Comparison of ENCODE assay signal across 1 fruit fly cellular context in genomic region chr2L:21370886-21371285, dm6.
TF ChIP-seq lines count a peak whose summit lies in the region.

CG8665 (plus strand) TSS chr2L:21371227.

TF ChIP-seq in whole organism, embryonic, 481 proteins besides CTCF, POLR2A, EP300 and RAD21 (continued from another document and continues in another):
- TF ChIP-seq Hr51 (GFP tag; optimal IDR thresholded peaks at IDR 0.05; lab: Kevin White, UChicago): peak in 1 of 2 experiments; percentile 0
- peak; percentile 62 for TF ChIP-seq CG34376 (GFP tag; optimal IDR thresholded peaks at IDR 0.05; lab: Kevin White, UChicago)
- no peak; the same call in 1 of the 2 replicates for TF ChIP-seq vvl (GFP tag; IDR thresholded peaks at IDR 0.05; lab: Robert Waterston, UW)
- TF ChIP-seq schlank (tag; optimal IDR thresholded peaks at IDR 0.05; lab: Kevin White, UChicago): peak; percentile 24
- no peak for TF ChIP-seq CG30020 (tag; optimal IDR thresholded peaks at IDR 0.05; lab: Kevin White, UChicago)
- TF ChIP-seq CG2202 (tag; optimal IDR thresholded peaks at IDR 0.05; lab: Kevin White, UChicago): no peak
- no peak for TF ChIP-seq fru (optimal IDR thresholded peaks at IDR 0.05; lab: Kevin White, UChicago)
- TF ChIP-seq peb (GFP tag; IDR thresholded peaks at IDR 0.05; lab: Robert Waterston, UW): no peak
- no peak for TF ChIP-seq CG12942 (GFP tag; optimal IDR thresholded peaks at IDR 0.05; lab: Kevin White, UChicago)
- peak; percentile 70 for TF ChIP-seq CG13624 (GFP tag; optimal IDR thresholded peaks at IDR 0.05; lab: Kevin White, UChicago)
- no peak for TF ChIP-seq CG13894 (tag; optimal IDR thresholded peaks at IDR 0.05; lab: Kevin White, UChicago)
- no peak for TF ChIP-seq CG12299 (tag; optimal IDR thresholded peaks at IDR 0.05; lab: Kevin White, UChicago)
- TF ChIP-seq CG6272 (GFP tag; IDR thresholded peaks at IDR 0.05; lab: Robert Waterston, UW): no peak
- no peak for TF ChIP-seq Opbp (GFP tag; IDR thresholded peaks at IDR 0.05; lab: Robert Waterston, UW; ENCODE audit: partially characterized antibody)
- no peak for TF ChIP-seq cato (GFP tag; optimal IDR thresholded peaks at IDR 0.05; lab: Kevin White, UChicago; ENCODE audit: borderline replicate concordance)
- TF ChIP-seq BEAF-32 (GFP tag; optimal IDR thresholded peaks at IDR 0.05; lab: Kevin White, UChicago): no peak
- no peak for TF ChIP-seq so (GFP tag; IDR thresholded peaks at IDR 0.05; lab: Robert Waterston, UW)
- no peak for TF ChIP-seq Scr (GFP tag; IDR thresholded peaks at IDR 0.05; lab: Robert Waterston, UW; ENCODE audit: partially characterized antibody)
- no peak for TF ChIP-seq Ets97D (GFP tag; optimal IDR thresholded peaks at IDR 0.05; lab: Kevin White, UChicago)
- no peak for TF ChIP-seq CG8290 (GFP tag; optimal IDR thresholded peaks at IDR 0.05; lab: Kevin White, UChicago)
- TF ChIP-seq CG8290 (tag; optimal IDR thresholded peaks at IDR 0.05; lab: Kevin White, UChicago): peak in 1 of 2 experiments; percentile 69
- peak; percentile 48 for TF ChIP-seq Ptx1 (GFP tag; IDR thresholded peaks at IDR 0.05; lab: Robert Waterston, UW)
- TF ChIP-seq CG9932 (GFP tag; IDR thresholded peaks at IDR 0.05; lab: Robert Waterston, UW): no peak; the same call in 1 of the 2 replicates
- TF ChIP-seq CG9876 (GFP tag; optimal IDR thresholded peaks at IDR 0.05; lab: Kevin White, UChicago): no peak
- no peak for TF ChIP-seq CG1024 (GFP tag; IDR thresholded peaks at IDR 0.05; lab: Robert Waterston, UW)
- TF ChIP-seq maf-S (GFP tag; optimal IDR thresholded peaks at IDR 0.05; lab: Kevin White, UChicago): no peak
- TF ChIP-seq CHES-1-like (GFP tag; optimal IDR thresholded peaks at IDR 0.05; lab: Kevin White, UChicago): no peak
- 0 out of 2 replicates have a peak, but pooled peaks have one; percentile 10 for TF ChIP-seq cas (GFP tag; IDR thresholded peaks at IDR 0.05; lab: Robert Waterston, UW)
- TF ChIP-seq CG10654 (GFP tag; optimal IDR thresholded peaks at IDR 0.05; lab: Kevin White, UChicago): no peak
- TF ChIP-seq az2 (GFP tag; optimal IDR thresholded peaks at IDR 0.05; lab: Kevin White, UChicago): peak; percentile 31
- TF ChIP-seq CG17612 (GFP tag; IDR thresholded peaks at IDR 0.05; lab: Robert Waterston, UW): no peak
- no peak for TF ChIP-seq CrebB (tag; optimal IDR thresholded peaks at IDR 0.05; lab: Kevin White, UChicago)
- peak; percentile 38 for TF ChIP-seq CG12219 (GFP tag; optimal IDR thresholded peaks at IDR 0.05; lab: Kevin White, UChicago)
- peak; percentile 49 for TF ChIP-seq CG10274 (GFP tag; optimal IDR thresholded peaks at IDR 0.05; lab: Kevin White, UChicago)
- no peak for TF ChIP-seq btn (GFP tag; optimal IDR thresholded peaks at IDR 0.05; lab: Kevin White, UChicago)
- no peak for TF ChIP-seq Dad (GFP tag; optimal IDR thresholded peaks at IDR 0.05; lab: Kevin White, UChicago)
- TF ChIP-seq CG6254 (GFP tag; optimal IDR thresholded peaks at IDR 0.05; lab: Kevin White, UChicago): no peak
- no peak for TF ChIP-seq D (optimal IDR thresholded peaks at IDR 0.05; lab: Kevin White, UChicago)
- TF ChIP-seq D (GFP tag; optimal IDR thresholded peaks at IDR 0.05; lab: Kevin White, UChicago): no peak
- no peak for TF ChIP-seq CG6175 (GFP tag; IDR thresholded peaks at IDR 0.05; lab: Robert Waterston, UW)
- no peak for TF ChIP-seq Atf3 (GFP tag; optimal IDR thresholded peaks at IDR 0.05; lab: Kevin White, UChicago)
- no peak for TF ChIP-seq chinmo (GFP tag; IDR thresholded peaks at IDR 0.05; lab: Robert Waterston, UW; ENCODE audit: partially characterized antibody)
- no peak for TF ChIP-seq CG12744 (GFP tag; optimal IDR thresholded peaks at IDR 0.05; lab: Kevin White, UChicago)
- peak; percentile 28 for TF ChIP-seq CG9727 (GFP tag; optimal IDR thresholded peaks at IDR 0.05; lab: Kevin White, UChicago)
- TF ChIP-seq prd (optimal IDR thresholded peaks at IDR 0.05; lab: Kevin White, UChicago): no peak
- no peak for TF ChIP-seq prd (GFP tag; IDR thresholded peaks at IDR 0.05; lab: Robert Waterston, UW)
- no peak for TF ChIP-seq odd (GFP tag; optimal IDR thresholded peaks at IDR 0.05; lab: Kevin White, UChicago)
- no peak for TF ChIP-seq CG5180 (GFP tag; optimal IDR thresholded peaks at IDR 0.05; lab: Kevin White, UChicago)
- no peak for TF ChIP-seq CG17186 (GFP tag; optimal IDR thresholded peaks at IDR 0.05; lab: Kevin White, UChicago)
- TF ChIP-seq vfl (GFP tag; optimal IDR thresholded peaks at IDR 0.05; lab: Kevin White, UChicago): no peak
- TF ChIP-seq croc (GFP tag; conservative IDR thresholded peaks at IDR 0.05; lab: Robert Waterston, UW): no peak
- TF ChIP-seq Mrtf (GFP tag; IDR thresholded peaks at IDR 0.05; lab: Robert Waterston, UW): no peak
- TF ChIP-seq scrt (GFP tag; optimal IDR thresholded peaks at IDR 0.05; lab: Kevin White, UChicago): peak; percentile 35
- no peak for TF ChIP-seq Antp (GFP tag; optimal IDR thresholded peaks at IDR 0.05; lab: Kevin White, UChicago)
- TF ChIP-seq bowl (GFP tag; IDR thresholded peaks at IDR 0.05; lab: Robert Waterston, UW): no peak
- TF ChIP-seq tna (GFP tag; IDR thresholded peaks at IDR 0.05; lab: Robert Waterston, UW; ENCODE audit: partially characterized antibody): no peak
- TF ChIP-seq ERR (GFP tag; optimal IDR thresholded peaks at IDR 0.05; lab: Kevin White, UChicago): peak; percentile 7
- TF ChIP-seq CG11085 (GFP tag; IDR thresholded peaks at IDR 0.05; lab: Robert Waterston, UW): no peak
- no peak for TF ChIP-seq CG8359 (GFP tag; optimal IDR thresholded peaks at IDR 0.05; lab: Kevin White, UChicago; ENCODE audit: borderline replicate concordance)
- TF ChIP-seq gce (GFP tag; IDR thresholded peaks at IDR 0.05; lab: Robert Waterston, UW): no peak
- no peak for TF ChIP-seq kni (GFP tag; optimal IDR thresholded peaks at IDR 0.05; lab: Kevin White, UChicago)
- TF ChIP-seq CG13775 (GFP tag; optimal IDR thresholded peaks at IDR 0.05; lab: Kevin White, UChicago): no peak
- no peak for TF ChIP-seq Ssrp (tag; optimal IDR thresholded peaks at IDR 0.05; lab: Kevin White, UChicago)
- no peak for TF ChIP-seq sr (GFP tag; IDR thresholded peaks at IDR 0.05; lab: Robert Waterston, UW)
- no peak for TF ChIP-seq zen2 (GFP tag; IDR thresholded peaks at IDR 0.05; lab: Robert Waterston, UW; ENCODE audit: partially characterized antibody)
- no peak for TF ChIP-seq HLH4C (GFP tag; IDR thresholded peaks at IDR 0.05; lab: Robert Waterston, UW; ENCODE audit: partially characterized antibody)
- TF ChIP-seq org-1 (GFP tag; optimal IDR thresholded peaks at IDR 0.05; lab: Kevin White, UChicago): no peak
- no peak for TF ChIP-seq Trl (optimal IDR thresholded peaks at IDR 0.05; lab: Kevin White, UChicago)
- no peak for TF ChIP-seq Trl (GFP tag; optimal IDR thresholded peaks at IDR 0.05; lab: Kevin White, UChicago)
- TF ChIP-seq dm (GFP tag; optimal IDR thresholded peaks at IDR 0.05; lab: Kevin White, UChicago): no peak
- peak; percentile 68 for TF ChIP-seq CG2678 (tag; optimal IDR thresholded peaks at IDR 0.05; lab: Kevin White, UChicago)
- TF ChIP-seq Hr78 (GFP tag; optimal IDR thresholded peaks at IDR 0.05; lab: Kevin White, UChicago): no peak
- TF ChIP-seq CG11456 (GFP tag; IDR thresholded peaks at IDR 0.05; lab: Robert Waterston, UW): peak; percentile 65; the same call in 1 of the 3 replicates
- peak; percentile 23 for TF ChIP-seq Side (GFP tag; optimal IDR thresholded peaks at IDR 0.05; lab: Kevin White, UChicago)
- TF ChIP-seq pan (optimal IDR thresholded peaks at IDR 0.05; lab: Kevin White, UChicago): no peak
- TF ChIP-seq pan (GFP tag; optimal IDR thresholded peaks at IDR 0.05 in 1 of 2, IDR thresholded peaks at IDR 0.05 in 1 of 2): no peak
- TF ChIP-seq CG15073 (GFP tag; optimal IDR thresholded peaks at IDR 0.05; lab: Kevin White, UChicago): no peak
- TF ChIP-seq caup (GFP tag; optimal IDR thresholded peaks at IDR 0.05; lab: Kevin White, UChicago; ENCODE audit: severe bottlenecking): peak; percentile 38
- no peak for TF ChIP-seq phol (tag; optimal IDR thresholded peaks at IDR 0.05; lab: Kevin White, UChicago)
- TF ChIP-seq ara (GFP tag; IDR thresholded peaks at IDR 0.05; lab: Robert Waterston, UW): no peak
- no peak for TF ChIP-seq wor (GFP tag; IDR thresholded peaks at IDR 0.05; lab: Robert Waterston, UW)
- no peak for TF ChIP-seq luna (GFP tag; optimal IDR thresholded peaks at IDR 0.05; lab: Kevin White, UChicago)
- TF ChIP-seq Xbp1 (GFP tag; optimal IDR thresholded peaks at IDR 0.05; lab: Kevin White, UChicago): peak; percentile 41
- TF ChIP-seq disco-r (GFP tag; optimal IDR thresholded peaks at IDR 0.05; lab: Kevin White, UChicago): no peak
- no peak for TF ChIP-seq corto (GFP tag; optimal IDR thresholded peaks at IDR 0.05; lab: Kevin White, UChicago)
- TF ChIP-seq Hand (GFP tag; optimal IDR thresholded peaks at IDR 0.05; lab: Kevin White, UChicago): peak; percentile 24
- no peak for TF ChIP-seq sc (optimal IDR thresholded peaks at IDR 0.05; lab: Kevin White, UChicago)
- no peak for TF ChIP-seq sc (GFP tag; optimal IDR thresholded peaks at IDR 0.05; lab: Kevin White, UChicago)
- no peak for TF ChIP-seq CG10979 (tag; optimal IDR thresholded peaks at IDR 0.05; lab: Kevin White, UChicago)
- TF ChIP-seq TFAM (GFP tag; optimal IDR thresholded peaks at IDR 0.05; lab: Kevin White, UChicago): no peak
- peak; percentile 58 for TF ChIP-seq CG11504 (tag; optimal IDR thresholded peaks at IDR 0.05; lab: Kevin White, UChicago)
- no peak for TF ChIP-seq pita (GFP tag; optimal IDR thresholded peaks at IDR 0.05; lab: Kevin White, UChicago)
- TF ChIP-seq lilli (GFP tag; optimal IDR thresholded peaks at IDR 0.05; lab: Kevin White, UChicago): peak; percentile 65
- no peak for TF ChIP-seq Dref (GFP tag; IDR thresholded peaks at IDR 0.05; lab: Robert Waterston, UW)
- no peak for TF ChIP-seq CG10959 (GFP tag; IDR thresholded peaks at IDR 0.05; lab: Robert Waterston, UW)
- no peak for TF ChIP-seq CG13123 (GFP tag; optimal IDR thresholded peaks at IDR 0.05; lab: Kevin White, UChicago)
- no peak for TF ChIP-seq CG34224 (GFP tag; IDR thresholded peaks at IDR 0.05; lab: Robert Waterston, UW; ENCODE audit: partially characterized antibody)
- TF ChIP-seq nmo (GFP tag; optimal IDR thresholded peaks at IDR 0.05; lab: Kevin White, UChicago): peak; percentile 30
- no peak for TF ChIP-seq Fer1 (GFP tag; optimal IDR thresholded peaks at IDR 0.05; lab: Kevin White, UChicago)
- no peak for TF ChIP-seq inv (GFP tag; IDR thresholded peaks at IDR 0.05; lab: Robert Waterston, UW; ENCODE audit: partially characterized antibody)
- TF ChIP-seq CG32767 (GFP tag; IDR thresholded peaks at IDR 0.05; lab: Robert Waterston, UW): no peak
- TF ChIP-seq CG3838 (GFP tag; optimal IDR thresholded peaks at IDR 0.05; lab: Kevin White, UChicago): no peak
- peak; percentile 11 for TF ChIP-seq Myb (GFP tag; optimal IDR thresholded peaks at IDR 0.05; lab: Kevin White, UChicago)
- no peak for TF ChIP-seq p53 (GFP tag; optimal IDR thresholded peaks at IDR 0.05; lab: Kevin White, UChicago)
- no peak for TF ChIP-seq hbn (GFP tag; IDR thresholded peaks at IDR 0.05; lab: Robert Waterston, UW; ENCODE audit: partially characterized antibody)
- no peak for TF ChIP-seq sim (GFP tag; IDR thresholded peaks at IDR 0.05; lab: Robert Waterston, UW)
- peak; percentile 65 for TF ChIP-seq mirr (GFP tag; optimal IDR thresholded peaks at IDR 0.05; lab: Kevin White, UChicago)
- TF ChIP-seq Sox102F (GFP tag; optimal IDR thresholded peaks at IDR 0.05; lab: Kevin White, UChicago): peak; percentile 44
- no peak for TF ChIP-seq CG3407 (GFP tag; optimal IDR thresholded peaks at IDR 0.05; lab: Kevin White, UChicago)
- TF ChIP-seq ash1 (GFP tag; optimal IDR thresholded peaks at IDR 0.05; lab: Kevin White, UChicago): no peak
- TF ChIP-seq C15 (GFP tag; IDR thresholded peaks at IDR 0.05; lab: Robert Waterston, UW): no peak
- TF ChIP-seq D19B (GFP tag; optimal IDR thresholded peaks at IDR 0.05; lab: Kevin White, UChicago): no peak
- no peak for TF ChIP-seq ham (GFP tag; IDR thresholded peaks at IDR 0.05; lab: Robert Waterston, UW)
- peak; percentile 16 for TF ChIP-seq CG1647 (GFP tag; optimal IDR thresholded peaks at IDR 0.05; lab: Kevin White, UChicago)
- TF ChIP-seq HmgZ (tag; optimal IDR thresholded peaks at IDR 0.05; lab: Kevin White, UChicago): peak; percentile 76
- no peak for TF ChIP-seq MTF-1 (GFP tag; optimal IDR thresholded peaks at IDR 0.05; lab: Kevin White, UChicago; ENCODE audit: borderline replicate concordance)
- peak; percentile 57; the same call in 2 of the 3 replicates for TF ChIP-seq ken (GFP tag; IDR thresholded peaks at IDR 0.05; lab: Robert Waterston, UW)
- no peak for TF ChIP-seq yki (optimal IDR thresholded peaks at IDR 0.05; lab: Kevin White, UChicago)
- TF ChIP-seq CG8281 (tag; optimal IDR thresholded peaks at IDR 0.05; lab: Kevin White, UChicago): no peak
- TF ChIP-seq sens (GFP tag; lab: Kevin White, UChicago): peak; percentile 77
- TF ChIP-seq her (GFP tag; optimal IDR thresholded peaks at IDR 0.05; lab: Kevin White, UChicago): peak; percentile 24
- peak; percentile 45 for TF ChIP-seq cwo (GFP tag; optimal IDR thresholded peaks at IDR 0.05; lab: Kevin White, UChicago)
- TF ChIP-seq da (GFP tag; optimal IDR thresholded peaks at IDR 0.05; lab: Kevin White, UChicago): no peak
- TF ChIP-seq CG4328 (GFP tag; optimal IDR thresholded peaks at IDR 0.05; lab: Kevin White, UChicago): no peak
- no peak for TF ChIP-seq crp (GFP tag; optimal IDR thresholded peaks at IDR 0.05; lab: Kevin White, UChicago)
- peak; percentile 15 for TF ChIP-seq CG15601 (tag; optimal IDR thresholded peaks at IDR 0.05; lab: Kevin White, UChicago)
- TF ChIP-seq CG4854 (GFP tag; optimal IDR thresholded peaks at IDR 0.05; lab: Kevin White, UChicago): no peak
- no peak for TF ChIP-seq CG18262 (tag; optimal IDR thresholded peaks at IDR 0.05; lab: Kevin White, UChicago)
- TF ChIP-seq CG7357 (GFP tag; IDR thresholded peaks at IDR 0.05; lab: Robert Waterston, UW): no peak
- TF ChIP-seq Six4 (GFP tag; optimal IDR thresholded peaks at IDR 0.05; lab: Kevin White, UChicago): no peak
- no peak for TF ChIP-seq Hr39 (optimal IDR thresholded peaks at IDR 0.05; lab: Kevin White, UChicago)
- TF ChIP-seq Optix (GFP tag; IDR thresholded peaks at IDR 0.05; lab: Robert Waterston, UW): no peak
- no peak for TF ChIP-seq dimm (GFP tag; IDR thresholded peaks at IDR 0.05; lab: Robert Waterston, UW)
- TF ChIP-seq sqz (GFP tag; optimal IDR thresholded peaks at IDR 0.05; lab: Kevin White, UChicago): no peak
- no peak for TF ChIP-seq CG14710 (tag; optimal IDR thresholded peaks at IDR 0.05; lab: Kevin White, UChicago)
- no peak for TF ChIP-seq run (tag; optimal IDR thresholded peaks at IDR 0.05; lab: Kevin White, UChicago)
- TF ChIP-seq cad (GFP tag; optimal IDR thresholded peaks at IDR 0.05; lab: Kevin White, UChicago): no peak
